Worm (Caenorhabditis elegans): ENCODE data around the gene klc-2.
A peak's percentile ranks its signal among the peaks of the same experiment; 100 is the strongest.

Gene klc-2

DNA sequence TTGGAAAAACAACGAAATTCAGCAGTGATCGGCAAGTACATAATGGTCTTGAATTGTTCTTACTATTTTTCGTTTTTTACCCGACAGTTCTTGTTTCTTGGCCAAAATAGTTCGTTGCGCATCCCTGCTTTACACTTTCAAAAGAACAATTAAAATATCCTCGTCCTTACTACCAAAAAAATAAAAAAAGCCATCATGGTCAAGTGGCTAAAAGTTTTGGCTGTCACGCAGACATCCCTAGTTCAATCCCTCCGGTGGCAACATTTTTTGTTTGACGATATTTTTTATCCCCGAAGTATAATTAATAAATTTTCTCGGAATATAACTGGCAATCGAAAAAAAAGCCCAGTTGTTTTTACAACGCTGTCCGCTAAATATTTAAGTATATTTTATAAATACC lies 10.7 kb upstream of the klc-2 start (continued):
- peak; percentile 16 for TF ChIP-seq ceh-79 (tag; optimal IDR thresholded peaks at IDR 0.05)
- TF ChIP-seq nfya-2 (GFP tag; IDR thresholded peaks at IDR 0.05) = no peak
- no peak for TF ChIP-seq madf-10 (tag; optimal IDR thresholded peaks at IDR 0.05)
- no peak for TF ChIP-seq tbx-9 (tag; optimal IDR thresholded peaks at IDR 0.05; ENCODE audit: borderline replicate concordance)
- TF ChIP-seq dpl-1 (GFP tag; optimal IDR thresholded peaks at IDR 0.05) = no peak
- TF ChIP-seq hlh-26 (GFP tag; conservative IDR thresholded peaks at IDR 0.05) = no peak
- peak; percentile 48; the same call in 1 of the 2 replicates for TF ChIP-seq nfyb-1 (GFP tag; IDR thresholded peaks at IDR 0.05)
- no peak for TF ChIP-seq ztf-22 (GFP tag; optimal IDR thresholded peaks at IDR 0.05)
- no peak for TF ChIP-seq F22D6.2 (tag; optimal IDR thresholded peaks at IDR 0.05)
- peak; percentile 42 for TF ChIP-seq T26A5.8 (tag; optimal IDR thresholded peaks at IDR 0.05)
- no peak for TF ChIP-seq hmg-20 (GFP tag; IDR thresholded peaks at IDR 0.05)
- TF ChIP-seq F52B5.7 (tag; optimal IDR thresholded peaks at IDR 0.05) = peak; percentile 71
- TF ChIP-seq B0336.3 (GFP tag; IDR thresholded peaks at IDR 0.05) = peak; percentile 95
- peak; percentile 59 for TF ChIP-seq ztf-18 (tag; optimal IDR thresholded peaks at IDR 0.05)
- peak; percentile 51 for TF ChIP-seq rcor-1 (GFP tag; IDR thresholded peaks at IDR 0.05)
- TF ChIP-seq fkh-3 (tag; optimal IDR thresholded peaks at IDR 0.05) = peak; percentile 69
- peak; percentile 97 for TF ChIP-seq lin-26 (GFP tag; IDR thresholded peaks at IDR 0.05)
- no peak for TF ChIP-seq pha-4 (tag; optimal IDR thresholded peaks at IDR 0.05)
- TF ChIP-seq C06A6.2 (GFP tag; conservative IDR thresholded peaks at IDR 0.05) = no peak
- TF ChIP-seq ceh-91 (GFP tag; IDR thresholded peaks at IDR 0.05) = peak; percentile 29; the same call in 1 of the 2 replicates
- TF ChIP-seq egl-44 (GFP tag; IDR thresholded peaks at IDR 0.05) = no peak
- TF ChIP-seq atf-7 (tag; optimal IDR thresholded peaks at IDR 0.05) = peak; percentile 72
- TF ChIP-seq ceh-40 (GFP tag; IDR thresholded peaks at IDR 0.05) = 0 out of 2 replicates have a peak, but pooled peaks have one; percentile 75
- no peak for TF ChIP-seq hlh-12 (tag; optimal IDR thresholded peaks at IDR 0.05)
- no peak for TF ChIP-seq zim-3 (tag; optimal IDR thresholded peaks at IDR 0.05)
- peak; percentile 62 for TF ChIP-seq hrde-1 (tag; optimal IDR thresholded peaks at IDR 0.05; ENCODE audit: borderline replicate concordance)
- TF ChIP-seq nfya-1 (tag; optimal IDR thresholded peaks at IDR 0.05; ENCODE audit: borderline replicate concordance, insufficient read depth) = no peak
- peak; percentile 60 for TF ChIP-seq nhr-90 (tag; optimal IDR thresholded peaks at IDR 0.05)
- TF ChIP-seq cebp-2 (GFP tag; IDR thresholded peaks at IDR 0.05) = no peak
- TF ChIP-seq ama-1 (optimal IDR thresholded peaks at IDR 0.05) = no peak
- TF ChIP-seq ama-1 (GFP tag; optimal IDR thresholded peaks at IDR 0.05) = peak in 1 of 2 experiments; percentile 86
- no peak for TF ChIP-seq ets-4 (GFP tag; optimal IDR thresholded peaks at IDR 0.05)
- no peak for TF ChIP-seq lsy-27 (tag; optimal IDR thresholded peaks at IDR 0.05; ENCODE audit: borderline replicate concordance, insufficient read depth)
- peak in 1 of 2 experiments; percentile 24 for TF ChIP-seq let-607 (tag; optimal IDR thresholded peaks at IDR 0.05)
- no peak for TF ChIP-seq sdz-38 (tag; optimal IDR thresholded peaks at IDR 0.05)
- TF ChIP-seq bed-1 (GFP tag; IDR thresholded peaks at IDR 0.05) = no peak
- TF ChIP-seq lin-54 (GFP tag; optimal IDR thresholded peaks at IDR 0.05) = peak; percentile 56
- peak; percentile 21; the same call in 1 of the 2 replicates for TF ChIP-seq hmg-1.2 (GFP tag; IDR thresholded peaks at IDR 0.05)
- TF ChIP-seq sea-2 (GFP tag; IDR thresholded peaks at IDR 0.05) = no peak
- no peak for TF ChIP-seq T07F8.4 (tag; optimal IDR thresholded peaks at IDR 0.05)
- TF ChIP-seq F33H1.4 (GFP tag; IDR thresholded peaks at IDR 0.05) = peak; percentile 9; the same call in 1 of the 2 replicates
- no peak for TF ChIP-seq F37B4.10 (GFP tag; IDR thresholded peaks at IDR 0.05)
- no peak for TF ChIP-seq B0035.1 (tag; optimal IDR thresholded peaks at IDR 0.05)
- TF ChIP-seq ekl-4 (GFP tag; IDR thresholded peaks at IDR 0.05) = no peak
- TF ChIP-seq dpff-1 (tag; optimal IDR thresholded peaks at IDR 0.05) = peak; percentile 28
- peak; percentile 52 for TF ChIP-seq him-1 (tag; optimal IDR thresholded peaks at IDR 0.05)
- TF ChIP-seq madf-3 (GFP tag; IDR thresholded peaks at IDR 0.05) = peak; percentile 83
- peak; percentile 77 for TF ChIP-seq madf-6 (GFP tag; IDR thresholded peaks at IDR 0.05)
- TF ChIP-seq F57A8.1 (GFP tag; optimal IDR thresholded peaks at IDR 0.05) = peak; percentile 53
